Fruit fly (Drosophila melanogaster) whole organism: ENCODE measurements around the gene Pldn.
A peak's percentile ranks its signal among the peaks of the same experiment; 100 is the strongest.

Experiments
- CG8478 ChIP-seq: fragments of >200 bp; optimal IDR thresholded peaks from 2 replicates; lab custom pipeline; 2018; ENCODE audit warnings: inconsistent platforms
- Dll ChIP-seq: fragments of >200 bp; optimal IDR thresholded peaks from 2 replicates; lab custom pipeline; 2017
- EcR ChIP-seq, 2 experiments: fragments of >200 bp; optimal IDR thresholded peaks; 2 replicates each; lab custom pipeline; 2017; ENCODE audit warnings: missing biosample characterization in 2 of 2, missing genetic modification characterization in 2 of 2, missing genetic modification reagents in 2 of 2
- pan ChIP-seq: fragments of >200 bp; optimal IDR thresholded peaks from 2 replicates; lab custom pipeline; 2017
- psq ChIP-seq: fragments of >200 bp; optimal IDR thresholded peaks from 2 replicates; lab custom pipeline; 2017
- usp ChIP-seq: fragments of >200 bp; optimal IDR thresholded peaks from 2 replicates; lab custom pipeline; 2017; ENCODE audit warnings: missing biosample characterization, missing genetic modification characterization, mixed read lengths

Pldn gene

DNA sequence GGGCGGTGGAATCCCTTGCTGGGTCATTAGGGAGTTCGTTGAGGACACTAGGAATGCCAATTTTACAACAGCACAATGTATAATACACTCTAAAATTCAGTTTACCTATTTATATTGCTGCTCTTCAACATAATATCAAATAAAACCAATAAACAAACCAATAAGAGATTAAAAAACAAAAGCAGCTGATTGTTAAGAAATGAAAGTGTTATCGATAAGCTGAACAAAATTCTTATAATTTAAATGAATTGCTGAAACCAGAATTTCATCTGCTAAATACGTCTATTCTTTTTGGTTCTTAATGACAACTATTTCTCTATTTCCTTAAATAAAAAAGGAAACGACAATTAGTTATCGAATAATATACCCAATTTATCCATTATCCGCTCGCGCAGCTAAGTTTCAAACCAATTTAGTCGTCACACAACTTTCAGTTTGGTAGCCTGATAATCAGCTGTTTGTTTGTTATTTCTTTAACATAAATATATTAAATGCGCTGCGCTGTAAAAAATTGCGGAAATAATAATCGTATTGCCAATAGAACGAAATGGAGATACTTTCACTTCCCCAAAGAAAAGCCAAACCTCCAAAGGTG, at the start of gene Pldn, which contains the start of gene CG14135:
Pldn (minus strand) TSS at position 197 of the 595 bp plus-strand sequence.
CG14135 (plus strand) TSS at position 369 of the 595 bp plus-strand sequence.
- TF ChIP-seq EcR (GFP tag; optimal IDR thresholded peaks at IDR 0.05; lab: Kevin White, UChicago) (no peak), usp (GFP tag; lab: Kevin White, UChicago) (no peak), psq (lab: Kevin White, UChicago) (no peak), CG8478 (lab: Kevin White, UChicago) (no peak), pan (lab: Kevin White, UChicago) (no peak), Dll (no peak)

- TF ChIP-seq psq (lab: Kevin White, UChicago) (no peak), usp (GFP tag; lab: Kevin White, UChicago) (no peak), Dll (no peak), CG8478 (lab: Kevin White, UChicago) (no peak), EcR (GFP tag; optimal IDR thresholded peaks at IDR 0.05; lab: Kevin White, UChicago) (no peak), pan (lab: Kevin White, UChicago) (no peak)
Measured at dm6 chr3L:11731841-11732240, 40.6 kb upstream of the Pldn start, which contains the start of gene CG32087. TSS of gene CG32087 (plus strand) at chr3L:11732141.

- TF ChIP-seq psq (lab: Kevin White, UChicago) (no peak), usp (GFP tag; lab: Kevin White, UChicago) (no peak), CG8478 (lab: Kevin White, UChicago) (no peak)
Measured at dm6 chr3L:11728147-11728546, 36.9 kb upstream of the Pldn start, which contains the start of gene sunn. TSS of gene sunn (plus strand) at chr3L:11728348.

DNA sequence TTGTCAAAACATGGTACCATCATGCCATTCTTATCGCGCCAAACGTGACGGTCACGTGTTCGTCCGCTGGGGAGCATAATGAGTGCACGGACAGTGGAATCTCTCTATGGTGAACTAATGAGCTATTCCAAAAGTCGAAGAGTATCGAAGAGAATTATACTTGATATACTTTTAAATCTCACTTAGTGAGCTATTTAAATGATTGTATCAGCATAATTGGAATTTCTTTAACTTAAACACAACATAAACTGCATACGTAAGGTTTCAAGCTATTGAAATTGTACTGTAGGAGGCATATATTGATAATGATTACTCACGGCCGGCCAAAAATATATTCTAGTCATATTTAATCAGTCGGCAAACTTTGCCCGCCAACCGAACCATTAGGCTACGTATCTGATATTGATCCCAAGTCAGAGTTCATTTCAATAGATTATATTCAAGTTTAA, 30.3 kb upstream of the Pldn start:
- no peak for TF ChIP-seq pan (lab: Kevin White, UChicago)
- TF ChIP-seq psq (lab: Kevin White, UChicago), result no peak
- TF ChIP-seq usp (GFP tag; lab: Kevin White, UChicago), result no peak
- no peak for TF ChIP-seq Dll
- no peak for TF ChIP-seq EcR (GFP tag; optimal IDR thresholded peaks at IDR 0.05; lab: Kevin White, UChicago)
- TF ChIP-seq CG8478 (lab: Kevin White, UChicago), result no peak

dm6 chr3L:11720780-11721179, 29.6 kb upstream of the Pldn start, which contains the start of gene Bmcp:
TSS of gene Bmcp (plus strand) at chr3L:11720934.
- TF ChIP-seq EcR (GFP tag; optimal IDR thresholded peaks at IDR 0.05; lab: Kevin White, UChicago) (no peak), Dll (no peak), pan (lab: Kevin White, UChicago) (no peak), usp (GFP tag; lab: Kevin White, UChicago) (no peak), psq (lab: Kevin White, UChicago) (no peak), CG8478 (lab: Kevin White, UChicago) (no peak)

DNA sequence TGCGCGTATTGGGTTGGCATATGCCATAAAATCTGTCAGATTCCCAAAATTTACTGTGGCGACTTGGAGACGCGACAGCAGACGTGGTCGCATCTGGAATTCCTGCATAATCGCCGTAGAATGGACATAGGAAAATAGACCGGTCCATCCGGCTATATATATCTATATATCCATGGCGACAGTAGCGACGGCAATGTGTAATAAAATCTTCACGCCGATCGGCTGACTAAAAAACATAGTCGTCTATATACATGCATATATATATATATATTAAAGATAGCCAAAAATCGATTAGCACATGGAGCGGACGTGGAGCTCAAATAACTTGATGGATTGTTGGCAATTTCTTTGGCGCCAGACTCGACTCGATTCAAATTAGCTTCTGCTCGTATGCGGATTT, 26.8 kb upstream of the Pldn start:
- TF ChIP-seq CG8478 (lab: Kevin White, UChicago) (no peak), psq (lab: Kevin White, UChicago) (no peak), pan (lab: Kevin White, UChicago) (no peak), usp (GFP tag; lab: Kevin White, UChicago) (no peak), Dll (no peak), EcR (GFP tag; optimal IDR thresholded peaks at IDR 0.05; lab: Kevin White, UChicago) (no peak)

dm6 chr3L:11717300-11717699, 26.1 kb upstream of the Pldn start:
- no peak for TF ChIP-seq EcR (GFP tag; optimal IDR thresholded peaks at IDR 0.05; lab: Kevin White, UChicago)
- no peak for TF ChIP-seq usp (GFP tag; lab: Kevin White, UChicago)
- TF ChIP-seq pan (lab: Kevin White, UChicago), result no peak
- TF ChIP-seq CG8478 (lab: Kevin White, UChicago), result no peak
- no peak for TF ChIP-seq Dll
- no peak for TF ChIP-seq psq (lab: Kevin White, UChicago)

DNA sequence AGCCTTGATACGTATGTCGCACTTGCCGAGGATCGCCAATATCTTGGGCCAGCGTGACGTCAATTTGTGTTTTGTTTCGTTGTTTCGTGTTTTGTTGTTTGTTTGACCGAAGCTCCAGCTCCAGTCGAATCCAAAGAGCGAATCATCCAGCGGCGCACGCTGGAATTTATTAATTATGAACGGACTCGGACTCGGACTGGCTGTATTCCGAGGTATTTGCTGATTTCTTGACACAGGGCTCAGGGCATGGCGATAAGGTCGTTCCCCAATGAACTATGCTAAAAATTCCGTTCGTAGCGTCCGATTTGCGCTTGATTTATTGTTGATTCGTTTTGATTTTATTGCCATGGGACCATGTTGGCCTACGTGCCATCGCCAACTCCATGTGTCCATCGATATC, 25.7 kb upstream of the Pldn start:
- no peak for TF ChIP-seq usp (GFP tag; lab: Kevin White, UChicago)
- TF ChIP-seq CG8478 (lab: Kevin White, UChicago), result no peak
- TF ChIP-seq Dll, result no peak
- TF ChIP-seq EcR (GFP tag; optimal IDR thresholded peaks at IDR 0.05; lab: Kevin White, UChicago), result no peak
- no peak for TF ChIP-seq psq (lab: Kevin White, UChicago)
- TF ChIP-seq pan (lab: Kevin White, UChicago), result no peak

DNA sequence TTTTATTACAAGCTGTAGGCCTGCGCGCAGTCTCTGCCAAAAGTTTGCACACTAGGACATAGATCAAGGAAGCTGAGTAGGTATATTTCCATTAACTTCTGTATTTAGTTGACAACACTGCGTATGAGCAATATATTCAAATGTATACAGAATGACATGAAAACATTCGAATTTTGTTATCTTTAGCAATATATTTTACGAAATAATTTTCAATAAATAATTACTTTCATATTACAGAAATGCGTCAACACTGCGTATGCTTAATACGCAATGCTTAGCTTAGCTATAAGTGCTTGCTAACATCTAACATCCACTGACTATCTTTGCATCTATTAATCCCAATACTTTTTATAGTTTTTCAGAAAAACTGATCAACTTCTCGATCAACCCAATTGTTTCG, 25.1 kb upstream of the Pldn start:
- TF ChIP-seq EcR (GFP tag; optimal IDR thresholded peaks at IDR 0.05; lab: Kevin White, UChicago) (no peak), pan (lab: Kevin White, UChicago) (no peak), CG8478 (lab: Kevin White, UChicago) (no peak)

DNA sequence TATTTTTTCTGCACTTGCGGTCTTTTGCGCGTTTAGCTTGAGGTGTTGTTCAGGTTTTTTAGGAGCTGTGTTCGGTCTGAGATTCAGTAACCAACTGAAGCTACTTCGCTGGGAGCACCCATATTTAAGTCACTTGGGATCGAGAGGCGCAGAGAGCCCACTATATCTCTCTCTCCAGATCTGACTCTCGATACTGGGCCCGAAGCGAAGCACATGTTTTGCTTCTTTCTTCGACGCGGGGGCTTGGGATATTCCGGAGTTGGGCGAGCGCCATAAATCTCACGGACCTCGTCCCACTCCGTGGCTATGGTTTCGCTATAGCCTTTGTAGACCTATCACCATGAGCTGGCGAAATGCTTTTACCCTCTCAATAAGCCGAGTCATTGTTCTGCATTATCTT, 24.0 kb upstream of the Pldn start, which contains the start of gene CG14132:
CG14132 (minus strand) TSS at position 99 of the 400 bp plus-strand sequence.
- peak; percentile 15 for TF ChIP-seq Dll
- TF ChIP-seq EcR (GFP tag; optimal IDR thresholded peaks at IDR 0.05; lab: Kevin White, UChicago), result no peak

dm6 chr3L:11712839-11713238, 21.6 kb upstream of the Pldn start:
- TF ChIP-seq psq (lab: Kevin White, UChicago) (no peak), EcR (GFP tag; optimal IDR thresholded peaks at IDR 0.05; lab: Kevin White, UChicago) (no peak), pan (lab: Kevin White, UChicago) (no peak)

- TF ChIP-seq usp (GFP tag; lab: Kevin White, UChicago) (no peak), EcR (GFP tag; optimal IDR thresholded peaks at IDR 0.05; lab: Kevin White, UChicago) (no peak), Dll (no peak), psq (lab: Kevin White, UChicago) (no peak), CG8478 (lab: Kevin White, UChicago) (no peak), pan (lab: Kevin White, UChicago) (no peak)
Measured at dm6 chr3L:11711789-11712188, 20.6 kb upstream of the Pldn start.
